Fruit fly (Drosophila melanogaster): ENCODE results near the gene CG43390.

Gene CG43390

dm6 chr3L:11542948-11543347 is 36.8 kb downstream of the CG43390 start (continued):
- no peak for TF ChIP-seq CG9727 (GFP tag; optimal IDR thresholded peaks at IDR 0.05)
- no peak for TF ChIP-seq MBD-R2 (GFP tag; IDR thresholded peaks at IDR 0.05)
- no peak for TF ChIP-seq az2 (GFP tag; optimal IDR thresholded peaks at IDR 0.05)
- TF ChIP-seq Oaz (GFP tag; IDR thresholded peaks at IDR 0.05): no peak
- TF ChIP-seq CG6254 (GFP tag; optimal IDR thresholded peaks at IDR 0.05): no peak
- no peak for TF ChIP-seq CG14014 (GFP tag; IDR thresholded peaks at IDR 0.05)
- no peak for TF ChIP-seq kah (GFP tag; optimal IDR thresholded peaks at IDR 0.05)
- no peak for TF ChIP-seq sens-2 (GFP tag; IDR thresholded peaks at IDR 0.05)

dm6 chr3L:11542437-11542836 is 37.3 kb downstream of the CG43390 start:
- TF ChIP-seq PHDP (tag; optimal IDR thresholded peaks at IDR 0.05) (no peak), cad (GFP tag; optimal IDR thresholded peaks at IDR 0.05) (no peak), Dfd (GFP tag; optimal IDR thresholded peaks at IDR 0.05) (peak in 1 of 2 experiments; percentile 49), pho (GFP tag; optimal IDR thresholded peaks at IDR 0.05) (no peak), CG7963 (GFP tag; IDR thresholded peaks at IDR 0.05; ENCODE audit: partially characterized antibody) (no peak), CG14965 (GFP tag; optimal IDR thresholded peaks at IDR 0.05; ENCODE audit: borderline replicate concordance) (no peak), CG11398 (GFP tag; optimal IDR thresholded peaks at IDR 0.05) (no peak)

- TF ChIP-seq HHEX (GFP tag; optimal IDR thresholded peaks at IDR 0.05): peak; percentile 68
- TF ChIP-seq mld (GFP tag; IDR thresholded peaks at IDR 0.05; ENCODE audit: partially characterized antibody): no peak
- peak; percentile 51 for TF ChIP-seq Hmr (GFP tag; optimal IDR thresholded peaks at IDR 0.05)
- TF ChIP-seq CG13624 (GFP tag; optimal IDR thresholded peaks at IDR 0.05): no peak
- no peak for TF ChIP-seq CG16815 (GFP tag; optimal IDR thresholded peaks at IDR 0.05)
- TF ChIP-seq crc (GFP tag; optimal IDR thresholded peaks at IDR 0.05): no peak
- peak; percentile 2 for TF ChIP-seq CG4854 (GFP tag; optimal IDR thresholded peaks at IDR 0.05)
- TF ChIP-seq CG11723 (GFP tag; optimal IDR thresholded peaks at IDR 0.05): peak; percentile 44
- no peak for TF ChIP-seq CG31441 (GFP tag; IDR thresholded peaks at IDR 0.05)
- peak; percentile 16 for TF ChIP-seq sug (tag; optimal IDR thresholded peaks at IDR 0.05)
- no peak for TF ChIP-seq CG6791 (GFP tag; IDR thresholded peaks at IDR 0.05; ENCODE audit: partially characterized antibody)
- TF ChIP-seq nerfin-1 (tag; optimal IDR thresholded peaks at IDR 0.05): peak; percentile 8
- peak; percentile 5 for TF ChIP-seq MTF-1 (GFP tag; optimal IDR thresholded peaks at IDR 0.05; ENCODE audit: borderline replicate concordance)
- peak; percentile 55 for TF ChIP-seq gsb-n (tag; optimal IDR thresholded peaks at IDR 0.05)
- peak; percentile 25 for TF ChIP-seq CG18619 (GFP tag; optimal IDR thresholded peaks at IDR 0.05)
- TF ChIP-seq wek (GFP tag; optimal IDR thresholded peaks at IDR 0.05): peak; percentile 78
- TF ChIP-seq CG4730 (GFP tag; IDR thresholded peaks at IDR 0.05): 0 out of 2 replicates have a peak, but pooled peaks have one; percentile 13
- TF ChIP-seq gem (tag; optimal IDR thresholded peaks at IDR 0.05): peak; percentile 39
- peak; percentile 21 for TF ChIP-seq Nf-YC (tag; optimal IDR thresholded peaks at IDR 0.05)
- peak; percentile 42 for TF ChIP-seq CG6813 (GFP tag; optimal IDR thresholded peaks at IDR 0.05)
- TF ChIP-seq CG8944 (GFP tag; optimal IDR thresholded peaks at IDR 0.05): peak; percentile 19
- peak; percentile 60 for TF ChIP-seq fd64A (GFP tag; optimal IDR thresholded peaks at IDR 0.05)
- no peak for TF ChIP-seq CG7963 (GFP tag; IDR thresholded peaks at IDR 0.05; ENCODE audit: partially characterized antibody)
- TF ChIP-seq gcm (GFP tag; optimal IDR thresholded peaks at IDR 0.05): peak; percentile 7
- peak; percentile 72 for TF ChIP-seq CG15601 (tag; optimal IDR thresholded peaks at IDR 0.05)
- peak; percentile 5 for TF ChIP-seq CoRest (tag; optimal IDR thresholded peaks at IDR 0.05)
- TF ChIP-seq knrl (GFP tag; IDR thresholded peaks at IDR 0.05; ENCODE audit: partially characterized antibody): no peak
- peak in 1 of 2 experiments; percentile 90 for TF ChIP-seq Eip74EF (GFP tag; optimal IDR thresholded peaks at IDR 0.05)
- TF ChIP-seq NC2β (GFP tag; optimal IDR thresholded peaks at IDR 0.05): peak; percentile 16
- 0 out of 3 replicates have a peak, but pooled peaks have one; percentile 43 for TF ChIP-seq CG11456 (GFP tag; IDR thresholded peaks at IDR 0.05)
- TF ChIP-seq Asciz (GFP tag; optimal IDR thresholded peaks at IDR 0.05): peak; percentile 55
- peak; percentile 54; the same call in 1 of the 2 replicates for TF ChIP-seq Xrp1 (GFP tag; IDR thresholded peaks at IDR 0.05)
- no peak for TF ChIP-seq dan (GFP tag; IDR thresholded peaks at IDR 0.05)
Observed at dm6 chr3L:11540330-11540702, 39.4 kb downstream of the CG43390 start.
